Worm (Caenorhabditis elegans) whole organism, L2 larva: ENCODE results near the gene C56E6.7.

Experiments used
- C34F6.9 ChIP-seq: fragments of 150-350 bp; optimal IDR thresholded peaks from 2 replicates; lab custom pipeline; 2014; ENCODE audit warnings: missing biosample characterization, missing genetic modification characterization
- F13H6.1 ChIP-seq: sonication (generic microtip); optimal IDR thresholded peaks from 2 replicates; lab custom pipeline; 2016; ENCODE audit warnings: missing genetic modification characterization, missing compliant biosample characterization
- R02D3.7 ChIP-seq: fragments of 150-350 bp; optimal IDR thresholded peaks from 2 replicates; lab custom pipeline; 2014; ENCODE audit warnings: missing biosample characterization, missing genetic modification characterization
- Y55F3AM.14 ChIP-seq: fragments of 200-800 bp; sonication (Bioruptor generic); optimal IDR thresholded peaks from 2 replicates; lab custom pipeline; 2018; ENCODE audit warnings: mild to moderate bottlenecking, missing genetic modification characterization, missing compliant biosample characterization
- ZK546.5 ChIP-seq: sonication (generic microtip); optimal IDR thresholded peaks from 2 replicates; lab custom pipeline; 2017; ENCODE audit warnings: missing biosample characterization, missing genetic modification characterization
- aly-2 ChIP-seq: fragments of 150-350 bp; optimal IDR thresholded peaks from 2 replicates; lab custom pipeline; 2014; ENCODE audit warnings: missing biosample characterization, missing genetic modification characterization
- ama-1 ChIP-seq: fragments of 150-350 bp; optimal IDR thresholded peaks from 2 replicates; lab custom pipeline; 2018; ENCODE audit warnings: inconsistent platforms
- blmp-1 ChIP-seq: sonication (generic microtip); optimal IDR thresholded peaks from 2 replicates; lab custom pipeline; 2017; ENCODE audit warnings: missing genetic modification characterization, mild to moderate bottlenecking, missing compliant biosample characterization, antibody characterized with exemption, moderate library complexity; ENCODE audit not compliant: insufficient read depth
- ceh-16 ChIP-seq: fragments of 150-350 bp; optimal IDR thresholded peaks from 2 replicates; lab custom pipeline; 2014; ENCODE audit warnings: missing biosample characterization, missing genetic modification characterization
- ceh-82 ChIP-seq: fragments of 150-350 bp; optimal IDR thresholded peaks from 2 replicates; lab custom pipeline; 2014; ENCODE audit warnings: missing biosample characterization, missing genetic modification characterization
- crh-2 ChIP-seq: sonication (generic microtip); optimal IDR thresholded peaks from 2 replicates; lab custom pipeline; 2017; ENCODE audit warnings: missing biosample characterization, missing genetic modification characterization
- dmd-4 ChIP-seq: sonication (generic microtip); optimal IDR thresholded peaks from 2 replicates; lab custom pipeline; 2017; ENCODE audit warnings: missing biosample characterization, missing genetic modification characterization
- egl-27 ChIP-seq: sonication (generic microtip); optimal IDR thresholded peaks from 3 replicates; lab custom pipeline; 2017; ENCODE audit warnings: missing biosample characterization, missing genetic modification reagents, missing genetic modification characterization
- fos-1 ChIP-seq: fragments of 150-350 bp; optimal IDR thresholded peaks from 2 replicates; lab custom pipeline; 2014; ENCODE audit warnings: missing biosample characterization, missing genetic modification characterization
- gmeb-1 ChIP-seq: fragments of 150-350 bp; optimal IDR thresholded peaks from 2 replicates; lab custom pipeline; 2014; ENCODE audit warnings: missing biosample characterization, missing genetic modification characterization
- lin-11 ChIP-seq: fragments of 150-350 bp; sonication (generic microtip); optimal IDR thresholded peaks from 2 replicates; lab custom pipeline; 2014; ENCODE audit warnings: missing biosample characterization, missing genetic modification characterization, inconsistent platforms, mixed read lengths
- lin-13 ChIP-seq: fragments of 150-350 bp; optimal IDR thresholded peaks from 2 replicates; lab custom pipeline; 2014; ENCODE audit warnings: missing biosample characterization, missing genetic modification reagents, missing genetic modification characterization
- lsy-2 ChIP-seq, 2 experiments: fragments of 150-350 bp in 1 of 2; sonication (generic microtip) in 1 of 2; optimal IDR thresholded peaks; 2 replicates each; lab custom pipeline; 2014 to 2017; ENCODE audit warnings: missing biosample characterization in 2 of 2, missing genetic modification characterization in 2 of 2
- mab-5 ChIP-seq: fragments of 150-350 bp; optimal IDR thresholded peaks from 2 replicates; lab custom pipeline; 2014; ENCODE audit warnings: missing biosample characterization, missing genetic modification characterization
- mbf-1 ChIP-seq: sonication (generic microtip); optimal IDR thresholded peaks from 2 replicates; lab custom pipeline; 2017; ENCODE audit warnings: missing biosample characterization, missing genetic modification characterization
- mdl-1 ChIP-seq, 2 experiments: fragments of 150-350 bp in 1 of 2; sonication (generic microtip) in 1 of 2; optimal IDR thresholded peaks; 2 replicates each; lab custom pipeline; 2017; ENCODE audit warnings: missing biosample characterization in 2 of 2, missing genetic modification characterization in 2 of 2
- nhr-10 ChIP-seq: sonication (generic microtip); optimal IDR thresholded peaks from 2 replicates; lab custom pipeline; 2017; ENCODE audit warnings: missing biosample characterization, missing genetic modification characterization
- nhr-11 ChIP-seq: fragments of 150-350 bp; optimal IDR thresholded peaks from 2 replicates; lab custom pipeline; 2014; ENCODE audit warnings: missing biosample characterization, missing genetic modification characterization
- nhr-12 ChIP-seq: fragments of 150-350 bp; optimal IDR thresholded peaks from 2 replicates; lab custom pipeline; 2014; ENCODE audit warnings: missing biosample characterization, missing genetic modification characterization
- nhr-129 ChIP-seq: fragments of 150-350 bp; optimal IDR thresholded peaks from 2 replicates; lab custom pipeline; 2014; ENCODE audit warnings: missing biosample characterization, missing genetic modification characterization
- nhr-25 ChIP-seq: fragments of 150-350 bp; sonication (generic microtip); optimal IDR thresholded peaks from 3 replicates; lab custom pipeline; 2014; ENCODE audit warnings: missing biosample characterization, missing genetic modification characterization
- nhr-6 ChIP-seq: fragments of 150-350 bp; optimal IDR thresholded peaks from 2 replicates; lab custom pipeline; 2014; ENCODE audit warnings: missing biosample characterization, missing genetic modification characterization
- nhr-77 ChIP-seq: fragments of 150-350 bp; optimal IDR thresholded peaks from 2 replicates; lab custom pipeline; 2014; ENCODE audit warnings: missing biosample characterization, missing genetic modification characterization
- peb-1 ChIP-seq: fragments of 150-350 bp; optimal IDR thresholded peaks from 2 replicates; lab custom pipeline; 2014; ENCODE audit warnings: missing biosample characterization, missing genetic modification characterization
- sem-4 ChIP-seq: fragments of 150-350 bp; optimal IDR thresholded peaks from 2 replicates; lab custom pipeline; 2014; ENCODE audit warnings: missing biosample characterization, missing genetic modification reagents, missing genetic modification characterization
- sma-3 ChIP-seq: sonication (generic microtip); optimal IDR thresholded peaks from 2 replicates; lab custom pipeline; 2016; ENCODE audit warnings: missing genetic modification reagents, missing genetic modification characterization, missing compliant biosample characterization
- sma-9 ChIP-seq, 2 experiments: fragments of 150-350 bp in 1 of 2; sonication (generic microtip) in 1 of 2; optimal IDR thresholded peaks; 2 replicates each; lab custom pipeline; 2014 to 2016; ENCODE audit warnings: missing genetic modification characterization in 2 of 2, mild to moderate bottlenecking in 1 of 2, missing biosample characterization in 1 of 2, missing compliant biosample characterization in 1 of 2, missing genetic modification reagents in 1 of 2, moderate library complexity in 1 of 2
- snpc-4 ChIP-seq: fragments of 150-350 bp; optimal IDR thresholded peaks from 2 replicates; lab custom pipeline; 2014; ENCODE audit warnings: missing biosample characterization, missing genetic modification characterization
- unc-39 ChIP-seq: fragments of 150-350 bp; optimal IDR thresholded peaks from 2 replicates; lab custom pipeline; 2014; ENCODE audit warnings: missing biosample characterization, missing genetic modification characterization
- unc-55 ChIP-seq: fragments of 150-350 bp; sonication (generic microtip); optimal IDR thresholded peaks from 3 replicates; lab custom pipeline; 2014; ENCODE audit warnings: missing biosample characterization, missing genetic modification reagents, missing genetic modification characterization
- unc-62 ChIP-seq: fragments of 150-350 bp; optimal IDR thresholded peaks from 2 replicates; lab custom pipeline; 2014; ENCODE audit warnings: missing biosample characterization, missing genetic modification reagents, missing genetic modification characterization
- zag-1 ChIP-seq: fragments of 150-350 bp; optimal IDR thresholded peaks from 2 replicates; lab custom pipeline; 2014; ENCODE audit warnings: missing biosample characterization, missing genetic modification characterization
- ztf-1 ChIP-seq: fragments of 200-800 bp; sonication (Bioruptor generic); conservative IDR thresholded peaks from 2 replicates; pipeline ENCODE4 v1.3.6; 2022; ENCODE audit warnings: missing genetic modification characterization, missing compliant biosample characterization
- ztf-11 ChIP-seq: sonication (generic microtip); optimal IDR thresholded peaks from 2 replicates; lab custom pipeline; 2017; ENCODE audit warnings: missing biosample characterization, missing genetic modification characterization
- ztf-4 ChIP-seq: fragments of 150-350 bp; optimal IDR thresholded peaks from 2 replicates; lab custom pipeline; 2014; ENCODE audit warnings: missing biosample characterization, missing genetic modification characterization

Gene C56E6.7

ce11 chrII:6531940-6532339, 15.6 kb downstream of the C56E6.7 start, which contains the start of gene abcx-1:
Gene abcx-1, plus strand, starts transcription at chrII:6532163.
- no peak for TF ChIP-seq nhr-6 (tag; lab: Kevin White, UChicago)
- TF ChIP-seq nhr-25 (tag; lab: Kevin White, UChicago): no peak
- TF ChIP-seq peb-1 (tag; lab: Kevin White, UChicago): no peak
- no peak for TF ChIP-seq sma-9 (GFP tag; optimal IDR thresholded peaks at IDR 0.05; lab: Kevin White, UChicago)
- TF ChIP-seq sma-9 (tag; optimal IDR thresholded peaks at IDR 0.05; lab: Kevin White, UChicago): no peak

DNA sequence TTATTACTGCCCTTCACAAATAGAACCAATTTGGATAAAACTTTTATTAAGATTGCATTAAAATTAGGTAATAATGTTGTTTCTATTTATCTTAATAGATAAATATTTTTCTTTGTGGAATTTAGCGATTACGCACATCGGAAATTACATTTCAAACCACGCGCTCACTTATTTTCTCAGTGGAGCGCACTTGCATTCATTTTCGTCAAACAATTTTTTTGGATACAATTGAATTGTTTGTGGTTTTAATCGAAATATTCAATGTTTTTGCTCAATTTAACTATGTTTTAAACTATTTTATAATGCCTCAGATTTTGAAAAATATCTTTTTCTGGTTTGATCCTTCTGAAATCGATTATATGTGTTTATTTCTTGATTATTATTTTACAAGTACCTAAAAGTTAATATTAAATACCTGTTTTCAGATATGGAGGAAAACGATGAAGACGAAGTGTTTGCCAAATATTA, 19.6 kb downstream of the C56E6.7 start, which contains the start of gene utp-20:
utp-20 (plus strand) TSS at position 418 of the 468 bp plus-strand sequence.
- no peak for TF ChIP-seq fos-1 (tag; lab: Kevin White, UChicago)
- no peak for TF ChIP-seq mdl-1 (tag; optimal IDR thresholded peaks at IDR 0.05; lab: Kevin White, UChicago)
- no peak for TF ChIP-seq nhr-11
- TF ChIP-seq sma-3 (GFP tag; lab: Kevin White, UChicago): peak; percentile 55
- no peak for TF ChIP-seq zag-1 (tag; lab: Kevin White, UChicago)
- peak; percentile 61 for TF ChIP-seq nhr-129
- no peak for TF ChIP-seq R02D3.7 (tag; lab: Kevin White, UChicago)
- TF ChIP-seq unc-62 (GFP tag; lab: Kevin White, UChicago): no peak
- TF ChIP-seq lin-13 (GFP tag; lab: Kevin White, UChicago): peak; percentile 44
- no peak for TF ChIP-seq nhr-12 (tag; lab: Kevin White, UChicago)
- peak; percentile 64 for TF ChIP-seq C34F6.9 (tag; lab: Kevin White, UChicago)
- no peak for TF ChIP-seq blmp-1 (tag; lab: Kevin White, UChicago)
- peak in 1 of 2 experiments; percentile 81 for TF ChIP-seq lsy-2 (tag; optimal IDR thresholded peaks at IDR 0.05; lab: Kevin White, UChicago)
- TF ChIP-seq dmd-4: no peak
- no peak for TF ChIP-seq ZK546.5 (tag; lab: Kevin White, UChicago)
- no peak for TF ChIP-seq ztf-11 (tag; lab: Kevin White, UChicago)
- TF ChIP-seq nhr-10 (tag; lab: Kevin White, UChicago): no peak
- no peak for TF ChIP-seq unc-39 (tag; lab: Kevin White, UChicago)
- no peak for TF ChIP-seq mbf-1 (tag; lab: Kevin White, UChicago)
- TF ChIP-seq ama-1 (lab: Kevin White, UChicago): no peak
- no peak for TF ChIP-seq ztf-4 (tag; lab: Kevin White, UChicago)
- no peak for TF ChIP-seq ztf-1 (GFP tag; lab: Robert Waterston, UW)
- TF ChIP-seq crh-2: peak; percentile 44
- TF ChIP-seq F13H6.1: peak; percentile 5
- TF ChIP-seq unc-55 (GFP tag; lab: Kevin White, UChicago): peak; percentile 87
- TF ChIP-seq lin-11 (tag; lab: Kevin White, UChicago): no peak
- no peak for TF ChIP-seq aly-2 (tag; lab: Kevin White, UChicago)
- no peak for TF ChIP-seq snpc-4
- peak; percentile 30 for TF ChIP-seq sma-9 (GFP tag; optimal IDR thresholded peaks at IDR 0.05; lab: Kevin White, UChicago)
- TF ChIP-seq sma-9 (tag; optimal IDR thresholded peaks at IDR 0.05; lab: Kevin White, UChicago): no peak
- no peak for TF ChIP-seq Y55F3AM.14 (GFP tag; lab: Kevin White, UChicago)
- TF ChIP-seq nhr-77 (tag; lab: Kevin White, UChicago): no peak
- TF ChIP-seq gmeb-1 (tag; lab: Kevin White, UChicago): peak; percentile 90
- no peak for TF ChIP-seq egl-27 (tag; lab: Kevin White, UChicago)
- peak; percentile 13 for TF ChIP-seq mab-5 (tag; lab: Kevin White, UChicago)

ce11 chrII:6544842-6545410, 28.6 kb downstream of the C56E6.7 start, which contains the start of gene lron-15:
Gene lron-15, minus strand, starts transcription at chrII:6544892.
- TF ChIP-seq aly-2 (tag; lab: Kevin White, UChicago): no peak
- no peak for TF ChIP-seq nhr-12 (tag; lab: Kevin White, UChicago)
- TF ChIP-seq unc-55 (GFP tag; lab: Kevin White, UChicago): no peak
- TF ChIP-seq dmd-4: no peak
- TF ChIP-seq zag-1 (tag; lab: Kevin White, UChicago): no peak
- no peak for TF ChIP-seq nhr-11
- no peak for TF ChIP-seq blmp-1 (tag; lab: Kevin White, UChicago)
- TF ChIP-seq sem-4 (tag; lab: Kevin White, UChicago): no peak
- no peak for TF ChIP-seq C34F6.9 (tag; lab: Kevin White, UChicago)
- TF ChIP-seq ceh-82 (tag; lab: Kevin White, UChicago): no peak
- TF ChIP-seq ztf-11 (tag; lab: Kevin White, UChicago): no peak
- no peak for TF ChIP-seq ceh-16 (tag; lab: Kevin White, UChicago)
- TF ChIP-seq ZK546.5 (tag; lab: Kevin White, UChicago): no peak
- TF ChIP-seq fos-1 (tag; lab: Kevin White, UChicago): no peak
- no peak for TF ChIP-seq sma-3 (GFP tag; lab: Kevin White, UChicago)
